Worm (Caenorhabditis elegans) whole organism, young adult: ENCODE results near the gene F36D3.1.
"Not testable (repeated sequence)": the region's sequence is repeated elsewhere in the genome, so short reads cannot be mapped to it uniquely, and the experiment has no call there.

ENCODE experiments used
- B0261.1 ChIP-seq: sonication (generic microtip); optimal IDR thresholded peaks from 2 replicates; lab custom pipeline; 2016; ENCODE audit warnings: mild to moderate bottlenecking, missing genetic modification characterization, moderate library complexity, missing compliant biosample characterization
- C06A6.2 ChIP-seq: fragments of 200-800 bp; sonication (Bioruptor generic); conservative IDR thresholded peaks from 2 replicates; pipeline ENCODE4 v1.3.6; 2022; ENCODE audit warnings: missing genetic modification characterization, missing compliant biosample characterization
- F33H1.4 ChIP-seq: fragments of 200-800 bp; sonication (Bioruptor generic); IDR thresholded peaks from 2 replicates; pipeline ENCODE4 v1.3.6; 2022; ENCODE audit warnings: missing genetic modification reagents, missing genetic modification characterization, missing compliant biosample characterization
- F49E8.2 ChIP-seq: sonication (generic microtip); optimal IDR thresholded peaks from 3 replicates; lab custom pipeline; 2017; ENCODE audit warnings: missing genetic modification characterization, mild to moderate bottlenecking, missing compliant biosample characterization, antibody characterized with exemption, moderate library complexity; ENCODE audit not compliant: insufficient read depth
- F55B11.4 ChIP-seq: sonication (generic microtip); optimal IDR thresholded peaks from 2 replicates; lab custom pipeline; 2016; ENCODE audit warnings: missing compliant biosample characterization, missing genetic modification characterization, borderline replicate concordance; ENCODE audit not compliant: insufficient read depth
- F57A8.1 ChIP-seq: fragments of 200-800 bp; sonication (Bioruptor generic); optimal IDR thresholded peaks from 2 replicates; lab custom pipeline; 2018; ENCODE audit warnings: mild to moderate bottlenecking, missing genetic modification characterization, moderate library complexity, missing compliant biosample characterization
- T07F8.4 ChIP-seq: sonication (generic microtip); optimal IDR thresholded peaks from 2 replicates; lab custom pipeline; 2016; ENCODE audit warnings: mild to moderate bottlenecking, missing genetic modification characterization, moderate library complexity, missing compliant biosample characterization
- Y79H2A.3 ChIP-seq: fragments of 200-800 bp; sonication (Bioruptor generic); conservative IDR thresholded peaks from 2 replicates; pipeline ENCODE4 v1.3.6; 2022; ENCODE audit warnings: missing genetic modification reagents, missing genetic modification characterization, missing compliant biosample characterization
- atf-7 ChIP-seq: sonication (generic microtip); optimal IDR thresholded peaks from 2 replicates; lab custom pipeline; 2017; ENCODE audit warnings: mild to moderate bottlenecking, missing genetic modification characterization, missing compliant biosample characterization
- athp-1 ChIP-seq: sonication (generic microtip); optimal IDR thresholded peaks from 2 replicates; lab custom pipeline; 2017; ENCODE audit warnings: mild to moderate bottlenecking, missing genetic modification characterization, missing compliant biosample characterization
- attf-3 ChIP-seq: fragments of 200-800 bp; sonication (Bioruptor generic); conservative IDR thresholded peaks from 2 replicates; pipeline ENCODE4 v1.3.6; 2022; ENCODE audit warnings: missing genetic modification reagents, missing genetic modification characterization, missing compliant biosample characterization
- attf-5 ChIP-seq: fragments of 200-800 bp; sonication (Bioruptor generic); optimal IDR thresholded peaks from 2 replicates; lab custom pipeline; 2018; ENCODE audit warnings: mild to moderate bottlenecking, missing genetic modification characterization, missing compliant biosample characterization
- cebp-1 ChIP-seq, 2 experiments: fragments of 200-800 bp in 1 of 2; sonication (Bioruptor generic) in 1 of 2; sonication (generic microtip) in 1 of 2; IDR thresholded peaks in 1 of 2; optimal IDR thresholded peaks in 1 of 2; 2 replicates each; pipeline versions ENCODE4 v1.3.6 to Lab custom; 2017 to 2022; ENCODE audit warnings: missing compliant biosample characterization in 2 of 2, missing genetic modification characterization in 2 of 2, mild to moderate bottlenecking in 1 of 2, missing genetic modification reagents in 1 of 2, moderate library complexity in 1 of 2
- cebp-2 ChIP-seq: fragments of 200-800 bp; sonication (Bioruptor generic); IDR thresholded peaks from 2 replicates; pipeline ENCODE4 v1.3.6; 2022; ENCODE audit warnings: missing genetic modification characterization, missing compliant biosample characterization
- ceh-27 ChIP-seq: fragments of 200-800 bp; sonication (Bioruptor generic); optimal IDR thresholded peaks from 2 replicates; lab custom pipeline; 2018; ENCODE audit warnings: mild to moderate bottlenecking, missing genetic modification characterization, moderate library complexity, missing compliant biosample characterization
- ceh-58 ChIP-seq: fragments of 200-800 bp; sonication (Bioruptor generic); IDR thresholded peaks from 2 replicates; pipeline ENCODE4 v1.3.6; 2022; ENCODE audit warnings: missing genetic modification characterization, missing compliant biosample characterization
- ceh-91 ChIP-seq: fragments of 200-800 bp; sonication (Bioruptor generic); IDR thresholded peaks from 2 replicates; pipeline ENCODE4 v1.3.6; 2022; ENCODE audit warnings: missing genetic modification reagents, missing genetic modification characterization, missing compliant biosample characterization
- dpff-1 ChIP-seq: sonication (generic microtip); optimal IDR thresholded peaks from 2 replicates; lab custom pipeline; 2017; ENCODE audit warnings: mild to moderate bottlenecking, missing genetic modification characterization, missing compliant biosample characterization
- efl-1 ChIP-seq: fragments of 150-350 bp; optimal IDR thresholded peaks from 2 replicates; lab custom pipeline; 2014; ENCODE audit warnings: missing biosample characterization, missing genetic modification reagents, missing genetic modification characterization
- him-1 ChIP-seq: sonication (generic microtip); optimal IDR thresholded peaks from 2 replicates; lab custom pipeline; 2016; ENCODE audit warnings: missing genotype, missing genetic modification reagents, missing genetic modification characterization, missing compliant biosample characterization
- hlh-12 ChIP-seq: sonication (generic microtip); optimal IDR thresholded peaks from 2 replicates; lab custom pipeline; 2016; ENCODE audit warnings: missing genetic modification characterization, missing compliant biosample characterization
- hsf-1 ChIP-seq: fragments of 200-800 bp; sonication (Bioruptor generic); IDR thresholded peaks from 2 replicates; pipeline ENCODE4 v1.3.6; 2022; ENCODE audit warnings: missing genetic modification reagents, missing genetic modification characterization, missing compliant biosample characterization
- lin-26 ChIP-seq: fragments of 200-800 bp; sonication (Bioruptor generic); IDR thresholded peaks from 2 replicates; pipeline ENCODE4 v1.3.6; 2022; ENCODE audit warnings: missing genetic modification reagents, missing genetic modification characterization, missing compliant biosample characterization
- lin-54 ChIP-seq: fragments of 200-800 bp; sonication (Bioruptor generic); optimal IDR thresholded peaks from 2 replicates; lab custom pipeline; 2018; ENCODE audit warnings: mild to moderate bottlenecking, missing genetic modification characterization, missing compliant biosample characterization
- madf-10 ChIP-seq: sonication (generic microtip); optimal IDR thresholded peaks from 2 replicates; lab custom pipeline; 2016; ENCODE audit warnings: mild to moderate bottlenecking, missing genetic modification characterization, missing compliant biosample characterization
- madf-3 ChIP-seq: fragments of 200-800 bp; sonication (Bioruptor generic); IDR thresholded peaks from 2 replicates; pipeline ENCODE4 v1.3.6; 2022; ENCODE audit warnings: missing genetic modification reagents, missing genetic modification characterization, missing compliant biosample characterization
- madf-6 ChIP-seq: fragments of 200-800 bp; sonication (Bioruptor generic); IDR thresholded peaks from 2 replicates; pipeline ENCODE4 v1.3.6; 2022; ENCODE audit warnings: missing genetic modification reagents, missing genetic modification characterization, missing compliant biosample characterization
- mxl-1 ChIP-seq: sonication (generic microtip); optimal IDR thresholded peaks from 2 replicates; lab custom pipeline; 2016; ENCODE audit warnings: missing genetic modification characterization, missing compliant biosample characterization
- nfyb-1 ChIP-seq: fragments of 200-800 bp; sonication (Bioruptor generic); IDR thresholded peaks from 2 replicates; pipeline ENCODE4 v1.3.6; 2022; ENCODE audit warnings: missing genetic modification reagents, missing genetic modification characterization, missing compliant biosample characterization
- nhr-120 ChIP-seq: fragments of 200-800 bp; sonication (Bioruptor generic); IDR thresholded peaks from 2 replicates; pipeline ENCODE4 v1.3.6; 2022; ENCODE audit warnings: missing genetic modification characterization, missing compliant biosample characterization
- nhr-80 ChIP-seq: sonication (generic microtip); optimal IDR thresholded peaks from 2 replicates; lab custom pipeline; 2016; ENCODE audit warnings: missing genetic modification characterization, missing compliant biosample characterization
- rcor-1 ChIP-seq: fragments of 200-800 bp; sonication (Bioruptor generic); IDR thresholded peaks from 2 replicates; pipeline ENCODE4 v1.3.6; 2022; ENCODE audit warnings: missing genetic modification reagents, missing genetic modification characterization, missing compliant biosample characterization
- rpc-1 ChIP-seq, 2 experiments: fragments of 150-350 bp in 1 of 2; sonication (generic microtip) in 1 of 2; optimal IDR thresholded peaks; 2 replicates each; lab custom pipeline; 2014 to 2018; ENCODE audit warnings: missing biosample characterization in 1 of 2, missing genetic modification characterization in 1 of 2, missing genetic modification reagents in 1 of 2, missing genotype in 1 of 2
- sea-2 ChIP-seq: fragments of 200-800 bp; sonication (Bioruptor generic); IDR thresholded peaks from 2 replicates; pipeline ENCODE4 v1.3.6; 2022; ENCODE audit warnings: missing genetic modification characterization, missing compliant biosample characterization
- snpc-1.3 ChIP-seq: sonication (generic microtip); optimal IDR thresholded peaks from 2 replicates; lab custom pipeline; 2017; ENCODE audit warnings: missing genetic modification characterization, mild to moderate bottlenecking, missing compliant biosample characterization, antibody characterized with exemption, moderate library complexity, missing genotype, missing genetic modification reagents; ENCODE audit not compliant: insufficient read depth
- somi-1 ChIP-seq: fragments of 200-800 bp; sonication (Bioruptor generic); optimal IDR thresholded peaks from 2 replicates; lab custom pipeline; 2018; ENCODE audit warnings: mild to moderate bottlenecking, missing genetic modification characterization, missing compliant biosample characterization
- tbx-9 ChIP-seq: sonication (generic microtip); optimal IDR thresholded peaks from 2 replicates; lab custom pipeline; 2016; ENCODE audit warnings: borderline replicate concordance, missing genetic modification characterization, inconsistent platforms, missing compliant biosample characterization
- unc-130 ChIP-seq: sonication (generic microtip); optimal IDR thresholded peaks from 2 replicates; lab custom pipeline; 2016; ENCODE audit warnings: missing genetic modification reagents, missing genetic modification characterization, missing compliant biosample characterization
- ztf-25 ChIP-seq: fragments of 200-800 bp; sonication (Bioruptor generic); IDR thresholded peaks from 2 replicates; pipeline ENCODE4 v1.3.6; 2022; ENCODE audit warnings: missing genetic modification reagents, missing genetic modification characterization, missing compliant biosample characterization
- ztf-26 ChIP-seq: sonication (generic microtip); optimal IDR thresholded peaks from 2 replicates; lab custom pipeline; 2017; ENCODE audit warnings: missing genetic modification characterization, missing compliant biosample characterization
- ztf-6 ChIP-seq: fragments of 200-800 bp; sonication (Bioruptor generic); IDR thresholded peaks from 2 replicates; pipeline ENCODE4 v1.3.6; 2022; ENCODE audit warnings: missing genetic modification reagents, missing genetic modification characterization, missing compliant biosample characterization

The F36D3.1 gene

ce11 chrV:16515140-16515539 is 16.0 kb downstream of the F36D3.1 start, which contains the start of gene F36D3.5:
Gene F36D3.5 (minus strand): TSS chrV:16515240.
- TF ChIP-seq hlh-12, him-1, T07F8.4 (tag; lab: Kevin White, UChicago): not testable (repeated sequence)

- TF ChIP-seq madf-10 (tag; lab: Kevin White, UChicago) (no peak), ceh-91 (no peak), attf-3 (GFP tag; lab: Robert Waterston, UW) (no peak), C06A6.2 (no peak), nhr-120 (GFP tag; lab: Robert Waterston, UW) (no peak), ceh-58 (GFP tag; lab: Robert Waterston, UW) (no peak), mxl-1 (tag; lab: Kevin White, UChicago) (no peak), nfyb-1 (GFP tag; lab: Robert Waterston, UW) (no peak), ztf-6 (GFP tag; lab: Robert Waterston, UW) (no peak), snpc-1.3 (tag; lab: Kevin White, UChicago) (no peak), unc-130 (GFP tag; lab: Kevin White, UChicago) (no peak), nhr-80 (tag; lab: Kevin White, UChicago) (no peak), rcor-1 (GFP tag; lab: Robert Waterston, UW) (no peak), attf-5 (GFP tag; lab: Kevin White, UChicago) (no peak), somi-1 (GFP tag; lab: Kevin White, UChicago) (no peak), ztf-26 (no peak), athp-1 (tag; lab: Kevin White, UChicago) (no peak), efl-1 (no peak)
These were observed 18.5 kb downstream of the F36D3.1 start, which contains the start of gene F36D3.4 for ce11 chrV:16517619-16518018. Gene F36D3.4 (minus strand): TSS chrV:16517719.

- no peak for TF ChIP-seq atf-7 (tag; lab: Kevin White, UChicago)
- TF ChIP-seq tbx-9: no peak
- TF ChIP-seq cebp-2 (GFP tag; lab: Robert Waterston, UW): no peak
- TF ChIP-seq F57A8.1 (GFP tag; lab: Kevin White, UChicago): no peak
- no peak for TF ChIP-seq hsf-1 (GFP tag; lab: Robert Waterston, UW)
These were observed 23.1 kb downstream of the F36D3.1 start, which contains the start of gene srw-34 for ce11 chrV:16522242-16522641. Gene srw-34 (minus strand): TSS chrV:16522342.

ce11 chrV:16526858-16527257 is 27.7 kb downstream of the F36D3.1 start, which contains the start of gene F36D3.8:
Gene F36D3.8 (plus strand): TSS chrV:16527158.
- TF ChIP-seq ztf-25 (GFP tag; lab: Robert Waterston, UW) (no peak), dpff-1 (tag; lab: Kevin White, UChicago) (no peak), unc-130 (GFP tag; lab: Kevin White, UChicago) (no peak), ceh-27 (GFP tag; lab: Kevin White, UChicago) (no peak), him-1 (tag; lab: Kevin White, UChicago) (no peak), F49E8.2 (tag; lab: Kevin White, UChicago) (no peak), F33H1.4 (no peak), Y79H2A.3 (GFP tag; lab: Robert Waterston, UW) (no peak)
- TF ChIP-seq, all 124 proteins: peak for 0

ce11 chrV:16527796-16528195 is 28.6 kb downstream of the F36D3.1 start, which contains the start of gene F36D3.16:
Gene F36D3.16 (plus strand): TSS chrV:16528096.
- no peak for TF ChIP-seq unc-130 (GFP tag; lab: Kevin White, UChicago)
- no peak for TF ChIP-seq attf-5 (GFP tag; lab: Kevin White, UChicago)
- no peak for TF ChIP-seq rpc-1 (optimal IDR thresholded peaks at IDR 0.05; lab: Kevin White, UChicago)
- TF ChIP-seq rpc-1 (tag; optimal IDR thresholded peaks at IDR 0.05; lab: Kevin White, UChicago): no peak
- no peak for TF ChIP-seq F55B11.4
- no peak for TF ChIP-seq madf-10 (tag; lab: Kevin White, UChicago)
- TF ChIP-seq T07F8.4 (tag; lab: Kevin White, UChicago): no peak
- no peak for TF ChIP-seq sea-2 (GFP tag; lab: Robert Waterston, UW)
- TF ChIP-seq cebp-1 (GFP tag; IDR thresholded peaks at IDR 0.05; lab: Robert Waterston, UW): no peak
- TF ChIP-seq cebp-1 (tag; optimal IDR thresholded peaks at IDR 0.05; lab: Kevin White, UChicago): no peak
- TF ChIP-seq athp-1 (tag; lab: Kevin White, UChicago): no peak
- no peak for TF ChIP-seq madf-6
- no peak for TF ChIP-seq B0261.1
- TF ChIP-seq madf-3 (GFP tag; lab: Robert Waterston, UW): no peak
- TF ChIP-seq Y79H2A.3 (GFP tag; lab: Robert Waterston, UW): no peak
- no peak for TF ChIP-seq lin-54 (GFP tag; lab: Kevin White, UChicago)
- TF ChIP-seq lin-26: no peak
- no peak for TF ChIP-seq attf-3 (GFP tag; lab: Robert Waterston, UW)
